Worm (Caenorhabditis elegans) whole organism, young adult: ENCODE data around the gene F58A6.5.

Experiments used
- B0019.2 ChIP-seq: fragments of 200-800 bp; sonication (Bioruptor generic); conservative IDR thresholded peaks from 2 replicates; pipeline ENCODE4 v1.3.6; 2022; ENCODE audit warnings: missing genetic modification reagents, missing genetic modification characterization, missing compliant biosample characterization
- B0035.1 ChIP-seq: sonication (generic microtip); optimal IDR thresholded peaks from 2 replicates; lab custom pipeline; 2016; ENCODE audit warnings: missing genetic modification characterization, mild to moderate bottlenecking, missing compliant biosample characterization, missing genotype, missing genetic modification reagents
- B0336.3 ChIP-seq: fragments of 200-800 bp; sonication (Bioruptor generic); IDR thresholded peaks from 2 replicates; pipeline ENCODE4 v1.3.6; 2022; ENCODE audit warnings: missing genetic modification characterization, missing compliant biosample characterization
- D2030.7 ChIP-seq: fragments of 200-800 bp; sonication (Bioruptor generic); IDR thresholded peaks from 2 replicates; pipeline ENCODE4 v1.3.6; 2022; ENCODE audit warnings: missing genetic modification reagents, missing genetic modification characterization, missing compliant biosample characterization
- F10E7.11 ChIP-seq: sonication (generic microtip); optimal IDR thresholded peaks from 2 replicates; lab custom pipeline; 2017; ENCODE audit warnings: mild to moderate bottlenecking, missing genetic modification characterization, moderate library complexity, missing compliant biosample characterization
- F23B12.7 ChIP-seq: sonication (generic microtip); optimal IDR thresholded peaks from 2 replicates; lab custom pipeline; 2017; ENCODE audit warnings: missing genetic modification characterization, mild to moderate bottlenecking, missing compliant biosample characterization, antibody characterized with exemption, moderate library complexity; ENCODE audit not compliant: insufficient read depth
- F55B11.4 ChIP-seq: sonication (generic microtip); optimal IDR thresholded peaks from 2 replicates; lab custom pipeline; 2016; ENCODE audit warnings: missing compliant biosample characterization, missing genetic modification characterization, borderline replicate concordance; ENCODE audit not compliant: insufficient read depth
- T07F8.4 ChIP-seq: sonication (generic microtip); optimal IDR thresholded peaks from 2 replicates; lab custom pipeline; 2016; ENCODE audit warnings: mild to moderate bottlenecking, missing genetic modification characterization, moderate library complexity, missing compliant biosample characterization
- Y53F4B.3 ChIP-seq: fragments of 200-800 bp; sonication (Bioruptor generic); IDR thresholded peaks from 2 replicates; pipeline ENCODE4 v1.3.6; 2022; ENCODE audit warnings: missing genetic modification reagents, missing genetic modification characterization, missing compliant biosample characterization
- Y79H2A.3 ChIP-seq: fragments of 200-800 bp; sonication (Bioruptor generic); conservative IDR thresholded peaks from 2 replicates; pipeline ENCODE4 v1.3.6; 2022; ENCODE audit warnings: missing genetic modification reagents, missing genetic modification characterization, missing compliant biosample characterization
- Y95B8A.8 ChIP-seq: fragments of 200-800 bp; sonication (Bioruptor generic); IDR thresholded peaks from 2 replicates; pipeline ENCODE4 v1.3.6; 2022; ENCODE audit warnings: missing genetic modification reagents, missing genetic modification characterization, missing compliant biosample characterization
- ZK185.1 ChIP-seq: sonication (generic microtip); optimal IDR thresholded peaks from 2 replicates; lab custom pipeline; 2016; ENCODE audit warnings: mild to moderate bottlenecking, missing genetic modification characterization, missing compliant biosample characterization; ENCODE audit not compliant: poor library complexity, severe bottlenecking
- aptf-3 ChIP-seq: fragments of 200-800 bp; sonication (Bioruptor generic); IDR thresholded peaks from 2 replicates; pipeline ENCODE4 v1.3.6; 2022; ENCODE audit warnings: missing genetic modification characterization, missing compliant biosample characterization
- attf-3 ChIP-seq: fragments of 200-800 bp; sonication (Bioruptor generic); conservative IDR thresholded peaks from 2 replicates; pipeline ENCODE4 v1.3.6; 2022; ENCODE audit warnings: missing genetic modification reagents, missing genetic modification characterization, missing compliant biosample characterization
- bed-1 ChIP-seq: fragments of 200-800 bp; sonication (Bioruptor generic); IDR thresholded peaks from 2 replicates; pipeline ENCODE4 v1.3.6; 2022; ENCODE audit warnings: missing genetic modification reagents, missing genetic modification characterization, missing compliant biosample characterization
- bed-2 ChIP-seq: fragments of 200-800 bp; sonication (Bioruptor generic); IDR thresholded peaks from 2 replicates; pipeline ENCODE4 v1.3.6; 2022; ENCODE audit warnings: missing genetic modification reagents, missing genetic modification characterization, missing compliant biosample characterization
- ccch-3 ChIP-seq: fragments of 200-800 bp; sonication (Bioruptor generic); optimal IDR thresholded peaks from 2 replicates; lab custom pipeline; 2018; ENCODE audit warnings: mild to moderate bottlenecking, missing genetic modification characterization, missing compliant biosample characterization
- cebp-2 ChIP-seq: fragments of 200-800 bp; sonication (Bioruptor generic); IDR thresholded peaks from 2 replicates; pipeline ENCODE4 v1.3.6; 2022; ENCODE audit warnings: missing genetic modification characterization, missing compliant biosample characterization
- ceh-58 ChIP-seq: fragments of 200-800 bp; sonication (Bioruptor generic); IDR thresholded peaks from 2 replicates; pipeline ENCODE4 v1.3.6; 2022; ENCODE audit warnings: missing genetic modification characterization, missing compliant biosample characterization
- dpff-1 ChIP-seq: sonication (generic microtip); optimal IDR thresholded peaks from 2 replicates; lab custom pipeline; 2017; ENCODE audit warnings: mild to moderate bottlenecking, missing genetic modification characterization, missing compliant biosample characterization
- efl-1 ChIP-seq: fragments of 150-350 bp; optimal IDR thresholded peaks from 2 replicates; lab custom pipeline; 2014; ENCODE audit warnings: missing biosample characterization, missing genetic modification reagents, missing genetic modification characterization
- fkh-3 ChIP-seq: sonication (generic microtip); optimal IDR thresholded peaks from 2 replicates; lab custom pipeline; 2016; ENCODE audit warnings: mild to moderate bottlenecking, missing genetic modification characterization, missing compliant biosample characterization
- gei-17 ChIP-seq: fragments of 200-800 bp; sonication (Bioruptor generic); optimal IDR thresholded peaks from 2 replicates; lab custom pipeline; 2018; ENCODE audit warnings: mild to moderate bottlenecking, missing genetic modification characterization, missing compliant biosample characterization
- hlh-12 ChIP-seq: sonication (generic microtip); optimal IDR thresholded peaks from 2 replicates; lab custom pipeline; 2016; ENCODE audit warnings: missing genetic modification characterization, missing compliant biosample characterization
- hlh-26 ChIP-seq: fragments of 200-800 bp; sonication (Bioruptor generic); conservative IDR thresholded peaks from 2 replicates; pipeline ENCODE4 v1.3.6; 2022; ENCODE audit warnings: missing genetic modification reagents, missing genetic modification characterization, missing compliant biosample characterization
- hmg-1.2 ChIP-seq: fragments of 200-800 bp; sonication (Bioruptor generic); IDR thresholded peaks from 2 replicates; pipeline ENCODE4 v1.3.6; 2022; ENCODE audit warnings: missing genetic modification reagents, missing genetic modification characterization, missing compliant biosample characterization
- let-526 ChIP-seq: fragments of 200-800 bp; sonication (Bioruptor generic); IDR thresholded peaks from 2 replicates; pipeline ENCODE4 v1.3.6; 2022; ENCODE audit warnings: missing genetic modification reagents, missing genetic modification characterization, missing compliant biosample characterization
- lsl-1 ChIP-seq: fragments of 200-800 bp; sonication (Bioruptor generic); optimal IDR thresholded peaks from 2 replicates; lab custom pipeline; 2018; ENCODE audit warnings: mild to moderate bottlenecking, missing genetic modification characterization, moderate library complexity, missing compliant biosample characterization
- mcd-1 ChIP-seq: fragments of 200-800 bp; sonication (Bioruptor generic); IDR thresholded peaks from 2 replicates; pipeline ENCODE4 v1.3.6; 2022; ENCODE audit warnings: missing genetic modification reagents, missing genetic modification characterization, missing compliant biosample characterization
- mel-28 ChIP-seq: sonication (generic microtip); optimal IDR thresholded peaks from 2 replicates; lab custom pipeline; 2016; ENCODE audit warnings: borderline replicate concordance, mild to moderate bottlenecking, missing genetic modification characterization, missing compliant biosample characterization
- mes-4 ChIP-seq: sonication (generic microtip); optimal IDR thresholded peaks from 2 replicates; lab custom pipeline; 2016; ENCODE audit warnings: missing genotype, missing genetic modification characterization, missing compliant biosample characterization
- nfya-1 ChIP-seq: sonication (generic microtip); optimal IDR thresholded peaks from 2 replicates; lab custom pipeline; 2017; ENCODE audit warnings: antibody characterized with exemption, missing compliant biosample characterization, missing genetic modification characterization, borderline replicate concordance; ENCODE audit not compliant: insufficient read depth
- nhr-80 ChIP-seq: sonication (generic microtip); optimal IDR thresholded peaks from 2 replicates; lab custom pipeline; 2016; ENCODE audit warnings: missing genetic modification characterization, missing compliant biosample characterization
- rpc-1 ChIP-seq, 2 experiments: fragments of 150-350 bp in 1 of 2; sonication (generic microtip) in 1 of 2; optimal IDR thresholded peaks; 2 replicates each; lab custom pipeline; 2014 to 2018; ENCODE audit warnings: missing biosample characterization in 1 of 2, missing genetic modification characterization in 1 of 2, missing genetic modification reagents in 1 of 2, missing genotype in 1 of 2
- sdz-38 ChIP-seq: sonication (generic microtip); optimal IDR thresholded peaks from 2 replicates; lab custom pipeline; 2016; ENCODE audit warnings: missing genotype, missing genetic modification characterization, missing compliant biosample characterization
- sea-2 ChIP-seq: fragments of 200-800 bp; sonication (Bioruptor generic); IDR thresholded peaks from 2 replicates; pipeline ENCODE4 v1.3.6; 2022; ENCODE audit warnings: missing genetic modification characterization, missing compliant biosample characterization
- tbx-9 ChIP-seq: sonication (generic microtip); optimal IDR thresholded peaks from 2 replicates; lab custom pipeline; 2016; ENCODE audit warnings: borderline replicate concordance, missing genetic modification characterization, inconsistent platforms, missing compliant biosample characterization
- tlf-1 ChIP-seq: fragments of 200-800 bp; sonication (Bioruptor generic); optimal IDR thresholded peaks from 2 replicates; lab custom pipeline; 2018; ENCODE audit warnings: mild to moderate bottlenecking, missing genetic modification characterization, missing compliant biosample characterization
- unc-62 ChIP-seq: fragments of 150-350 bp; optimal IDR thresholded peaks from 2 replicates; lab custom pipeline; 2014; ENCODE audit warnings: missing biosample characterization, missing genetic modification reagents, missing genetic modification characterization
- xnd-1 ChIP-seq: sonication (generic microtip); optimal IDR thresholded peaks from 2 replicates; lab custom pipeline; 2016; ENCODE audit warnings: missing genotype, missing genetic modification reagents, missing genetic modification characterization, missing compliant biosample characterization
- zfh-2 ChIP-seq: fragments of 200-800 bp; sonication (Bioruptor generic); conservative IDR thresholded peaks from 2 replicates; pipeline ENCODE4 v1.3.6; 2022; ENCODE audit warnings: missing genetic modification reagents, missing genetic modification characterization, missing compliant biosample characterization
- ztf-18 ChIP-seq: sonication (generic microtip); optimal IDR thresholded peaks from 2 replicates; lab custom pipeline; 2016; ENCODE audit warnings: missing genotype, mild to moderate bottlenecking, missing genetic modification characterization, missing compliant biosample characterization
- ztf-22 ChIP-seq: fragments of 200-800 bp; sonication (Bioruptor generic); optimal IDR thresholded peaks from 2 replicates; lab custom pipeline; 2018; ENCODE audit warnings: mild to moderate bottlenecking, missing genetic modification characterization, moderate library complexity, missing compliant biosample characterization

Gene F58A6.5

DNA sequence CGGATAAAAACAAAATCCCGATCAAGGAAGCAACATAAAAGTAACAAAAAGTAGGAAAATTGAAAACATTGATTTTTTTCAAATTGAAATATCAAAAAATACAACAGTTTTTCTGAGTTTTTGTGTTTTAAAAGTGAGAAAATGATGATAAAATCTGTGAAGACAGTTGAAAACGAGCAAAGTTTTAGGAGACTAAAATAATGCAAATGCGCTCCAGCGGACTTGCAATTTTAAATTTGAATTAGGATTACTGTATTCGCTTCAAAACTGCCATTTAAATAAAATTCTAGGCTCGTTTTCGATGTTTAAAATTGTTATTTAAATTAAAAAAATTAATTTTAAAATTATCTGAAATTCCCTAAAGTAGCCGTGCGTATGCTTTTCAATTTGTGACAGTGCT lies 39.7 kb upstream of the F58A6.5 start:
- no peak for TF ChIP-seq B0019.2 (GFP tag; lab: Robert Waterston, UW)
- no peak for TF ChIP-seq tlf-1 (GFP tag; lab: Kevin White, UChicago)
- TF ChIP-seq F10E7.11 (tag; lab: Kevin White, UChicago): no peak
- TF ChIP-seq mcd-1 (GFP tag; lab: Robert Waterston, UW): peak; percentile 57; the same call in 1 of the 2 replicates
- no peak for TF ChIP-seq B0035.1 (tag; lab: Kevin White, UChicago)
- peak; percentile 20 for TF ChIP-seq efl-1 (GFP tag; lab: Kevin White, UChicago)
- no peak for TF ChIP-seq mes-4 (tag; lab: Kevin White, UChicago)
- TF ChIP-seq sea-2: no peak
- TF ChIP-seq ccch-3 (GFP tag; lab: Kevin White, UChicago): no peak
- TF ChIP-seq lsl-1 (GFP tag; lab: Kevin White, UChicago): peak; percentile 80
- no peak for TF ChIP-seq cebp-2 (GFP tag; lab: Robert Waterston, UW)
- TF ChIP-seq D2030.7: peak; percentile 27; the same call in 1 of the 2 replicates
- no peak for TF ChIP-seq dpff-1 (tag; lab: Kevin White, UChicago)

DNA sequence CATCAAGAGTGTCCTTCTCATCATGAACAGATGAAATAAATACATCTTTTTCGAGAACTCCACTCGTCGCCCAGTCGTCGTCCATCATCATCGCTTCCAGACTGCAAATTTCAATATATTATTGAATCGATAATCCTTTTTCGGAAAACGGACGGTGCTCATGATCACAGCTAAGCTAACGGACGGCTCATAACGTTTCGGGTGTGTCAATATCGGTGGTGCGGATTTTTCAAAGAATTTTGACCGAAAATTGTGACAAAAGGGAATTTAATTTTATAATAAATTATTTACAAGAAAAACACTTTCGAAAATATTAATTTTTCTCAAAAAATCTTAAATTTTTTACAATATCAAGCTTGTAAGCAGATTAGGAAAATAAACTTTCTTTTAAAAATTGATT lies 39.2 kb upstream of the F58A6.5 start, which contains the start of gene crh-2:
Gene crh-2 (minus strand): TSS at position 101 of the 400 bp plus-strand sequence.
- TF ChIP-seq bed-2 (no peak), rpc-1 (optimal IDR thresholded peaks at IDR 0.05; lab: Kevin White, UChicago) (no peak), rpc-1 (tag; optimal IDR thresholded peaks at IDR 0.05; lab: Kevin White, UChicago) (no peak), Y53F4B.3 (GFP tag; lab: Robert Waterston, UW) (no peak), attf-3 (no peak), B0019.2 (GFP tag; lab: Robert Waterston, UW) (no peak), aptf-3 (GFP tag; lab: Robert Waterston, UW) (no peak)

DNA sequence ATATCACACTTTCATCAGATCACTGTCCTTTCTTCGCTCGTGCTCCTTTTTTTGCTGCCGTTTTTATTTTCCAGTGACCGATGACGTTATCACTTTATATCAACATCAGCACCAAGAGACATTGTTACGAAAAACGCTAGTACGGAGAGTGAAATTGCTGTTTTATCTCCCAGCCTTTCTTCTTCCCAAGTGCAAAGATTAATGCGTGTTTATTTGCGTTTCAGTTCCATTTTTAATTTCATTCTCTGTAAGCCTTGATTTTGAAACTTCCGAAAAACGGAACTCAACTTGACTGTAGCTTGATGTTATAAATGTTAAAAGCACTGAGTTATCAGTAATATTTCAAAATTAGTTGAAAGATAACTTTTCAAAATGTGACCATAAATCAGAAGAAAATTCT lies 38.6 kb upstream of the F58A6.5 start:
- TF ChIP-seq ztf-18 (tag; lab: Kevin White, UChicago) (no peak), nhr-80 (peak; percentile 40)
- TF ChIP-seq, all 124 proteins: peak for 1

DNA sequence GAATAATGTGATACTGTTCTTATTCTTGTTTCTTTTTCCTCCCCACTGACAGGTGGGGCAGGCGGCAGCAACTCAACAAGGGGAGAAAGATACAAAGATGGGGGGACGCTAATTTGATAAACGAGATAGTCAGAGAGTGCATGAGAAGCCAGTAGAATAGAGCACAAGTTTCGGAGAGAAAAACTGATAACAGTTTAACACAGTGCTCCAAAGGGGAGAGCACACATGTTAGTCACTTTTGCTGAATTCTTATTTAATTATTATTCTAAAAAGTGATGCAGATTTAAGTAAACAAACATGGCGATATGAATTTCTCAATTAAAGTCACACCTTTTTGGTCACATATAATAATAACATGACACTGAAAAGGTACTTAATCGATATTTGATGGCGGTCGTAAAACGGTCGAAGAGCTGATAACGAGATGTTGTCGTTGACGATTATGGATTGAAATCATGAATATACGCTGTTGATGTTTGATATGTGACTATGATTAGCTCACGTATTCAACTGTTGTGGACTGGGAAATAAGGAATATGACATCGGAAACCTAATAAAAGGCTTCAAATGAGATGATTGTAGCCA lies 37.8 kb upstream of the F58A6.5 start:
- no peak for TF ChIP-seq T07F8.4
- peak; percentile 44 for TF ChIP-seq ztf-22
- no peak for TF ChIP-seq bed-1
- no peak for TF ChIP-seq Y95B8A.8 (GFP tag; lab: Robert Waterston, UW)
- no peak for TF ChIP-seq ceh-58
- no peak for TF ChIP-seq aptf-3 (GFP tag; lab: Robert Waterston, UW)
- TF ChIP-seq unc-62 (GFP tag; lab: Kevin White, UChicago): peak; percentile 30
- no peak for TF ChIP-seq sdz-38 (tag; lab: Kevin White, UChicago)
- no peak for TF ChIP-seq zfh-2
- no peak for TF ChIP-seq F23B12.7 (tag; lab: Kevin White, UChicago)
- TF ChIP-seq nfya-1 (tag; lab: Kevin White, UChicago): no peak
- TF ChIP-seq let-526 (GFP tag; lab: Robert Waterston, UW): no peak
- TF ChIP-seq nhr-80: peak; percentile 90
- TF ChIP-seq ccch-3 (GFP tag; lab: Kevin White, UChicago): no peak
- no peak for TF ChIP-seq F55B11.4 (tag; lab: Kevin White, UChicago)
- no peak for TF ChIP-seq xnd-1 (tag; lab: Kevin White, UChicago)
- TF ChIP-seq mcd-1 (GFP tag; lab: Robert Waterston, UW): 0 out of 2 replicates have a peak, but pooled peaks have one; percentile 5
- no peak for TF ChIP-seq Y79H2A.3
- TF ChIP-seq hmg-1.2: no peak
- peak; percentile 30; the same call in 1 of the 2 replicates for TF ChIP-seq B0336.3 (GFP tag; lab: Robert Waterston, UW)
- TF ChIP-seq mel-28 (tag; lab: Kevin White, UChicago): no peak
- TF ChIP-seq fkh-3: no peak
- no peak for TF ChIP-seq tbx-9 (tag; lab: Kevin White, UChicago)
- no peak for TF ChIP-seq hlh-26 (GFP tag; lab: Robert Waterston, UW)
- no peak for TF ChIP-seq ZK185.1 (tag; lab: Kevin White, UChicago)
- TF ChIP-seq hlh-12 (tag; lab: Kevin White, UChicago): no peak
- TF ChIP-seq gei-17 (GFP tag; lab: Kevin White, UChicago): no peak
